Comparison of ENCODE assay signal across 3 fruit fly cellular contexts in the genomic region with DNA sequence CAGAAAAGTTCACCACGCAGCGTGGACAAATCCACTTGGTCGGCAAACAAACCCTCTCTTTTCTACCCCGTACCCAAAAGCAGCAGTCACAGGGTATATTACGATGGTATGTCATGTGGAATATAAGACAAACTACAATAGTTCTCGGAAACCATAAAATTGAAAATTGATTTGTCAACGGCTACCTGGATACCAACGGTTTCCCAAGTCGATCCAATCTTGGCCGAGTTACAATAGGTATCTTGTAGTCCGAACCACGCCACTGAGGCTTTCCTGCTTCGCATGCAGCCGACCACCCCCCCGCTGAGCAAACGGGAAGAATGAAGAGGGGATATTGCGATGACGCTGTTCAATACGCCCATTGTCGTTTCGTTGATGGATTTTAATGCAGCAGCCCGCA.
A peak's percentile ranks its signal among the peaks of the same experiment; 100 is the strongest.
TF ChIP-seq lines count a peak whose summit lies in the region.

No protein-coding gene starts in this region.

TF ChIP-seq in whole organism, embryonic, 481 proteins besides CTCF, POLR2A, EP300 and RAD21 (continued from another document and continues in another):
- TF ChIP-seq CG3065 (GFP tag; optimal IDR thresholded peaks at IDR 0.05; lab: Kevin White, UChicago) (no peak), klu (GFP tag; IDR thresholded peaks at IDR 0.05; lab: Robert Waterston, UW) (no peak), CG10267 (tag; optimal IDR thresholded peaks at IDR 0.05; lab: Kevin White, UChicago) (peak; percentile 40), Dp (GFP tag; optimal IDR thresholded peaks at IDR 0.05; lab: Kevin White, UChicago) (no peak), Hr3 (GFP tag; optimal IDR thresholded peaks at IDR 0.05; lab: Kevin White, UChicago) (peak; percentile 25), trh (GFP tag; optimal IDR thresholded peaks at IDR 0.05; lab: Kevin White, UChicago) (no peak), CG1024 (GFP tag; IDR thresholded peaks at IDR 0.05; lab: Robert Waterston, UW) (peak; percentile 49), zen (tag; optimal IDR thresholded peaks at IDR 0.05; lab: Kevin White, UChicago) (peak; percentile 47), jing (GFP tag; optimal IDR thresholded peaks at IDR 0.05; lab: Kevin White, UChicago) (peak; percentile 45), chm (GFP tag; IDR thresholded peaks at IDR 0.05; lab: Robert Waterston, UW) (peak; percentile 83), ato (GFP tag; IDR thresholded peaks at IDR 0.05; lab: Robert Waterston, UW; ENCODE audit: partially characterized antibody) (no peak), tio (GFP tag; optimal IDR thresholded peaks at IDR 0.05; lab: Kevin White, UChicago) (no peak), Antp (GFP tag; optimal IDR thresholded peaks at IDR 0.05; lab: Kevin White, UChicago) (peak; percentile 82), Ets97D (GFP tag; optimal IDR thresholded peaks at IDR 0.05; lab: Kevin White, UChicago) (no peak), CG10565 (GFP tag; optimal IDR thresholded peaks at IDR 0.05; lab: Kevin White, UChicago) (no peak), CG16863 (GFP tag; optimal IDR thresholded peaks at IDR 0.05; lab: Kevin White, UChicago) (peak; percentile 69), Oli (tag; optimal IDR thresholded peaks at IDR 0.05; lab: Kevin White, UChicago) (peak; percentile 48), fd3F (GFP tag; optimal IDR thresholded peaks at IDR 0.05; lab: Kevin White, UChicago) (no peak), ac (GFP tag; optimal IDR thresholded peaks at IDR 0.05; lab: Kevin White, UChicago) (no peak), Ssrp (tag; optimal IDR thresholded peaks at IDR 0.05; lab: Kevin White, UChicago) (peak; percentile 35), E2f2 (GFP tag; IDR thresholded peaks at IDR 0.05; lab: Robert Waterston, UW) (0 out of 2 replicates have a peak, but pooled peaks have one; percentile 23), CG17328 (GFP tag; IDR thresholded peaks at IDR 0.05; lab: Robert Waterston, UW) (peak; percentile 80), CG2116 (GFP tag; optimal IDR thresholded peaks at IDR 0.05; lab: Kevin White, UChicago) (no peak), CG7987 (GFP tag; optimal IDR thresholded peaks at IDR 0.05; lab: Kevin White, UChicago) (no peak), CG12659 (GFP tag; optimal IDR thresholded peaks at IDR 0.05; lab: Kevin White, UChicago) (peak; percentile 5), Dref (GFP tag; IDR thresholded peaks at IDR 0.05; lab: Robert Waterston, UW) (no peak), CG1603 (tag; optimal IDR thresholded peaks at IDR 0.05; lab: Kevin White, UChicago) (peak; percentile 79), Aef1 (GFP tag; IDR thresholded peaks at IDR 0.05; lab: Robert Waterston, UW) (0 out of 3 replicates have a peak, but pooled peaks have one; percentile 20), CG8290 (GFP tag; optimal IDR thresholded peaks at IDR 0.05; lab: Kevin White, UChicago) (peak; percentile 20), CG8290 (tag; optimal IDR thresholded peaks at IDR 0.05; lab: Kevin White, UChicago) (peak in 1 of 2 experiments; percentile 55), CG12236 (GFP tag; optimal IDR thresholded peaks at IDR 0.05; lab: Kevin White, UChicago) (no peak), CG14441 (GFP tag; IDR thresholded peaks at IDR 0.05; lab: Robert Waterston, UW) (peak; percentile 74), Dip2 (GFP tag; IDR thresholded peaks at IDR 0.05; lab: Robert Waterston, UW) (no peak), nerfin-1 (tag; optimal IDR thresholded peaks at IDR 0.05; lab: Kevin White, UChicago) (peak; percentile 49), zfh1 (GFP tag; IDR thresholded peaks at IDR 0.05; lab: Robert Waterston, UW) (peak; percentile 91), Taf1 (GFP tag; IDR thresholded peaks at IDR 0.05; lab: Robert Waterston, UW) (0 out of 2 replicates have a peak, but pooled peaks have one; percentile 20), TFAM (GFP tag; optimal IDR thresholded peaks at IDR 0.05; lab: Kevin White, UChicago) (no peak), Hr51 (GFP tag; optimal IDR thresholded peaks at IDR 0.05; lab: Kevin White, UChicago) (peak in 1 of 2 experiments; percentile 28), Spps (tag; optimal IDR thresholded peaks at IDR 0.05; lab: Kevin White, UChicago) (peak; percentile 22), B-H1 (GFP tag; IDR thresholded peaks at IDR 0.05; lab: Robert Waterston, UW) (peak; percentile 62), ind (GFP tag; optimal IDR thresholded peaks at IDR 0.05; lab: Kevin White, UChicago) (peak; percentile 41), ranshi (GFP tag; IDR thresholded peaks at IDR 0.05; lab: Robert Waterston, UW) (peak; percentile 63; the same call in 1 of the 2 replicates)

TF ChIP-seq in whole organism, prepupa, 60 proteins besides CTCF, POLR2A, EP300 and RAD21 (continued from another document):
- TF ChIP-seq CG6276 (GFP tag; optimal IDR thresholded peaks at IDR 0.05; lab: Kevin White, UChicago) (no peak), svp (GFP tag; lab: Kevin White, UChicago) (peak; percentile 76), CG6808 (GFP tag; optimal IDR thresholded peaks at IDR 0.05; lab: Kevin White, UChicago) (peak; percentile 5), Hr4 (GFP tag; optimal IDR thresholded peaks at IDR 0.05; lab: Kevin White, UChicago) (peak; percentile 59), CG11902 (GFP tag; optimal IDR thresholded peaks at IDR 0.05; lab: Kevin White, UChicago) (peak; percentile 67), Gug (GFP tag; IDR thresholded peaks at IDR 0.05; lab: Robert Waterston, UW) (peak; percentile 35; the same call in 1 of the 2 replicates), CG11762 (GFP tag; optimal IDR thresholded peaks at IDR 0.05; lab: Kevin White, UChicago; ENCODE audit: insufficient read depth) (peak; percentile 51), CG3919 (GFP tag; optimal IDR thresholded peaks at IDR 0.05; lab: Kevin White, UChicago) (peak; percentile 61), ss (GFP tag; optimal IDR thresholded peaks at IDR 0.05; lab: Kevin White, UChicago) (no peak), fd59A (GFP tag; optimal IDR thresholded peaks at IDR 0.05; lab: Kevin White, UChicago) (peak; percentile 3), topi (GFP tag; optimal IDR thresholded peaks at IDR 0.05; lab: Kevin White, UChicago) (peak; percentile 76), pdm3 (GFP tag; optimal IDR thresholded peaks at IDR 0.05; lab: Kevin White, UChicago) (peak; percentile 69), Sox14 (GFP tag; optimal IDR thresholded peaks at IDR 0.05; lab: Kevin White, UChicago) (peak; percentile 69), Blimp-1 (GFP tag; optimal IDR thresholded peaks at IDR 0.05; lab: Kevin White, UChicago) (no peak), CG16779 (tag; optimal IDR thresholded peaks at IDR 0.05; lab: Kevin White, UChicago) (peak; percentile 5), vri (GFP tag; optimal IDR thresholded peaks at IDR 0.05; lab: Kevin White, UChicago) (peak; percentile 3), acj6 (GFP tag; optimal IDR thresholded peaks at IDR 0.05; lab: Kevin White, UChicago) (peak; percentile 61), Eip93F (GFP tag; optimal IDR thresholded peaks at IDR 0.05; lab: Kevin White, UChicago) (peak; percentile 11), CG10631 (GFP tag; optimal IDR thresholded peaks at IDR 0.05; lab: Kevin White, UChicago) (peak; percentile 61), Hr38 (GFP tag; optimal IDR thresholded peaks at IDR 0.05; lab: Kevin White, UChicago) (no peak), CG4318 (GFP tag; optimal IDR thresholded peaks at IDR 0.05; lab: Kevin White, UChicago) (no peak), CG34406 (GFP tag; optimal IDR thresholded peaks at IDR 0.05; lab: Kevin White, UChicago) (peak; percentile 48), dac (GFP tag; optimal IDR thresholded peaks at IDR 0.05; lab: Kevin White, UChicago) (no peak), CG11294 (GFP tag; IDR thresholded peaks at IDR 0.05; lab: Robert Waterston, UW) (no peak), eg (GFP tag; IDR thresholded peaks at IDR 0.05; lab: Robert Waterston, UW) (peak; percentile 61), Met (GFP tag; optimal IDR thresholded peaks at IDR 0.05; lab: Kevin White, UChicago) (peak; percentile 74), CG9139 (GFP tag; optimal IDR thresholded peaks at IDR 0.05; lab: Kevin White, UChicago) (no peak), Lpt (GFP tag; optimal IDR thresholded peaks at IDR 0.05; lab: Kevin White, UChicago) (peak; percentile 26), fd85E (GFP tag; optimal IDR thresholded peaks at IDR 0.05; lab: Kevin White, UChicago) (no peak), Ets21C (GFP tag; optimal IDR thresholded peaks at IDR 0.05; lab: Kevin White, UChicago) (peak; percentile 58), CG6792 (GFP tag; optimal IDR thresholded peaks at IDR 0.05; lab: Kevin White, UChicago) (peak; percentile 66), dsx (GFP tag; optimal IDR thresholded peaks at IDR 0.05; lab: Kevin White, UChicago; ENCODE audit: poor library complexity, severe bottlenecking) (no peak), CG32006 (GFP tag; optimal IDR thresholded peaks at IDR 0.05; lab: Kevin White, UChicago) (peak; percentile 56), fkh (GFP tag; optimal IDR thresholded peaks at IDR 0.05; lab: Kevin White, UChicago) (no peak), CG8119 (GFP tag; IDR thresholded peaks at IDR 0.05; lab: Robert Waterston, UW) (peak; percentile 62; the same call in 1 of the 3 replicates), spab (GFP tag; optimal IDR thresholded peaks at IDR 0.05; lab: Kevin White, UChicago) (peak; percentile 36), CG6854 (GFP tag; optimal IDR thresholded peaks at IDR 0.05; lab: Kevin White, UChicago) (no peak), Sox102F (GFP tag; optimal IDR thresholded peaks at IDR 0.05; lab: Kevin White, UChicago) (peak; percentile 69)

TF ChIP-seq in whole organism, wandering third instar larva, 38 proteins besides CTCF, POLR2A, EP300 and RAD21 (continued from another document):
- no peak for TF ChIP-seq lola (GFP tag; optimal IDR thresholded peaks at IDR 0.05; lab: Kevin White, UChicago)
- no peak for TF ChIP-seq Vsx2 (GFP tag; optimal IDR thresholded peaks at IDR 0.05; lab: Kevin White, UChicago; ENCODE audit: partially characterized antibody)
- no peak for TF ChIP-seq Rel (GFP tag; optimal IDR thresholded peaks at IDR 0.05; lab: Kevin White, UChicago)
- TF ChIP-seq Rel (tag; optimal IDR thresholded peaks at IDR 0.05; lab: Kevin White, UChicago): no peak
- TF ChIP-seq Jra (GFP tag; optimal IDR thresholded peaks at IDR 0.05; lab: Kevin White, UChicago): no peak
- no peak for TF ChIP-seq jim (GFP tag; optimal IDR thresholded peaks at IDR 0.05; lab: Kevin White, UChicago)
- TF ChIP-seq Dif (GFP tag; optimal IDR thresholded peaks at IDR 0.05; lab: Kevin White, UChicago; ENCODE audit: partially characterized antibody): no peak
- peak; percentile 68 for TF ChIP-seq ey (GFP tag; optimal IDR thresholded peaks at IDR 0.05; lab: Kevin White, UChicago)
- TF ChIP-seq sage (GFP tag; optimal IDR thresholded peaks at IDR 0.05; lab: Kevin White, UChicago): no peak
- peak; percentile 41 for TF ChIP-seq Hnf4 (GFP tag; optimal IDR thresholded peaks at IDR 0.05; lab: Kevin White, UChicago)
TF ChIP-seq in whole organism, wandering third instar larva: peak in this region for 13.
